Worm (Caenorhabditis elegans): ENCODE data around the gene F13H8.8.

F13H8.8 gene

DNA sequence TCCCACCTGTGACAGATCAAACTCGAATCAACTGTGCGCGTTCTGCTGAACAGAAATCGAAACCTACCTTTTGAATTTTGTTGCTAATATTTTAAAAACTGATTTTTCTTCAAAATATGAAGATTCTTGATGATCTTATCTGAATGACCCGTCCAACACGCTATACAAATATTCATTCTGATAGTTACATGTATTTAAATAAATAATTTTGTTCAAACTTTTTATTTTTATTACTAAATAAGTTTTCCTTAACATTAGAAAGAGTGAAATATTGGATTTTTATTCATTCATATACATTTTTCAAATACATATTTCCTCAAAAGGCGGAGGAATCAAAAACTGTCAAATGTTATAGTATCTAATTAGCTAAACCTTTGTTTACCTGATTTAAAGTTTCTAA is at the start of gene F13H8.8:
Gene F13H8.8 (minus strand): TSS at position 101 of the 400 bp plus-strand sequence.
- TF ChIP-seq cog-1 (tag; optimal IDR thresholded peaks at IDR 0.05) = no peak
- TF ChIP-seq flt-1 (GFP tag; IDR thresholded peaks at IDR 0.05) = no peak
- TF ChIP-seq med-1 (GFP tag; optimal IDR thresholded peaks at IDR 0.05; ENCODE audit: insufficient read depth) = no peak
- no peak for TF ChIP-seq T22C8.4 (GFP tag; IDR thresholded peaks at IDR 0.05)
- no peak for TF ChIP-seq ztf-29 (GFP tag; IDR thresholded peaks at IDR 0.05)
- no peak for TF ChIP-seq ref-1 (GFP tag; conservative IDR thresholded peaks at IDR 0.05)
- TF ChIP-seq tab-1 (GFP tag; IDR thresholded peaks at IDR 0.05) = no peak
- no peak for TF ChIP-seq ztf-23 (GFP tag; IDR thresholded peaks at IDR 0.05)
- TF ChIP-seq klf-2 (GFP tag; conservative IDR thresholded peaks at IDR 0.05) = no peak

DNA sequence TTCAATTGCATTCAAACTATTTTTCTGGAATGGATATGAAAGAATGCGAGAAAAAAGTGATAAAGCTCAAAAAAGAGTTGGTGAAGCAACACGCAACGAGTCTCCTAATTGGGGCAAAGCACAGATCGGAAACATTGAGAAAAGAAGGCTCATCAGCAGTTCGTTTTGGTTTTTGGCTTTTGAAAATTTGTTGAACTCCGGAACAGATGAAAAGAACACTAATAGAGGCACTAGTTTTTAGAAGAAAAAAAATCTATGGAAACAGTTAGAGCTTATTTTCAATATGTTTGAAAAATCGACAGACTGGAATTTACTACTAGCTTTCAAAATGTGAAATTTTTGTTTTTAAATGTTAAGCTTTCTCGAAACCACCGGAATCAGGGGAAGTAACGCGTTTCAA is 44.0 kb upstream of the F13H8.8 start:
- TF ChIP-seq cog-1 (tag; optimal IDR thresholded peaks at IDR 0.05) = no peak
- TF ChIP-seq ref-1 (GFP tag; conservative IDR thresholded peaks at IDR 0.05) = no peak
- TF ChIP-seq tab-1 (GFP tag; IDR thresholded peaks at IDR 0.05) = no peak
- no peak for TF ChIP-seq ztf-23 (GFP tag; IDR thresholded peaks at IDR 0.05)

DNA sequence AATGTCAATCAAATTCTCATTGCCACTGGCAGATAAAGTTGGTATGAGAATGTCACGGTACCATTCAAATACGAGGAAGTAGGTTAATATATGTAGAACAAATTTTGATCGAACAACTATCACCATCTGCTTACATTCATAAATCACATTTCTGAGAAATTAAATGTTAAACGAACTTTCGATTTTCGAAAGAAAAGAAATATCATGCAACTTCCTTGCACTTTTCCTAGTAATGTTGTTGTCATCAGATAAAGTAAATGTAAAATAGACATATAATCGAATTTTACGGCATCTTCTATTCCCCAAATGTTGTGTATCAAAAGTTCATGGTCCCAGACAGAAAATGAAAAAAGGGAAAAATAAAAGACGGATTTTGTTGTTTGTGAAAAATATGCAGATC is 43.6 kb upstream of the F13H8.8 start:
- TF ChIP-seq cog-1 (tag; optimal IDR thresholded peaks at IDR 0.05) (no peak), tab-1 (GFP tag; IDR thresholded peaks at IDR 0.05) (no peak), flt-1 (GFP tag; IDR thresholded peaks at IDR 0.05) (no peak), ref-1 (GFP tag; conservative IDR thresholded peaks at IDR 0.05) (no peak), klf-2 (GFP tag; conservative IDR thresholded peaks at IDR 0.05) (no peak), ztf-29 (GFP tag; IDR thresholded peaks at IDR 0.05) (no peak), ztf-23 (GFP tag; IDR thresholded peaks at IDR 0.05) (no peak), med-1 (GFP tag; optimal IDR thresholded peaks at IDR 0.05; ENCODE audit: insufficient read depth) (no peak), T22C8.4 (GFP tag; IDR thresholded peaks at IDR 0.05) (no peak)

DNA sequence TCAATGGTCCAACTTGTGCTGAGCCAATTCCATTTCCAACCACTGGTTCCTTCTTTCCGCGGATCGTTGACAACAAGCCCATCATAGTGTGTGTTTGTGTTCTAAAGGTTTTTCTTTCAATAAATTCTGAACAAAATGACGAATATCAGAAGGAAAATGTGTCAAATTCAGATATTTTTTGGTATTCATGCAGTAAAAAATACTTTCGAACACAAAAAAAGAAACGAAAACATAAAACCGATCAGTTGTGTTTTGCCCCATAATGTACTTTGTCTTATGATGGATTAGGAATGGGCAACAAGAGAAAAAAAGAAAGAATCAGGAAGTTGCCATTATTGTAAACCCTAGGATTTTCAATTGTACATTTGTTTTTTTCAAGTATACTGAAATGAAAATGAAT is 41.3 kb upstream of the F13H8.8 start, which contains the start of gene glb-10:
Gene glb-10 (minus strand): TSS at position 101 of the 400 bp plus-strand sequence.
- no peak for TF ChIP-seq tab-1 (GFP tag; IDR thresholded peaks at IDR 0.05)

DNA sequence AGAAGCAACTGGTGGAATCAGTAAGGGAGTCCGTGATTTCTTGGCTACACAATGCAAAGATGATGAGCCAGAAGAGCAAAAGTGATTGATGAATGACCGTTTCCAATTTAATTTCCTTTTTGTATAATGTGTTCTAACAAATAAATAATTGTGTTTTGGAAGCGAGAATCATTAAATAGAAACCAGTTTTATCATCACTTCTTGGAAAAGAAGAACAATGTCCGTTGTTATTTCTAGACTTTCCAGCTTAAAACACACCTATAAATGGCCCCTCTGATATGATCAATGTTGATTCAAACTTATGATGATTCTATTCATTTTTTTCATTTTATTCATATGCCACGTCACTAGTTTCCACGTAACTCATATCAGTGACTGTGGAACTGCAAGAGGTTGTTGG is 38.2 kb upstream of the F13H8.8 start, which contains the start of gene C29F5.8:
Gene C29F5.8 (plus strand): TSS at position 301 of the 400 bp plus-strand sequence.
- TF ChIP-seq cog-1 (tag; optimal IDR thresholded peaks at IDR 0.05) (no peak), flt-1 (GFP tag; IDR thresholded peaks at IDR 0.05) (no peak), klf-2 (GFP tag; conservative IDR thresholded peaks at IDR 0.05) (no peak), ref-1 (GFP tag; conservative IDR thresholded peaks at IDR 0.05) (no peak), tab-1 (GFP tag; IDR thresholded peaks at IDR 0.05) (no peak), T22C8.4 (GFP tag; IDR thresholded peaks at IDR 0.05) (no peak), ztf-23 (GFP tag; IDR thresholded peaks at IDR 0.05) (no peak), ztf-29 (GFP tag; IDR thresholded peaks at IDR 0.05) (no peak)

ce11 chrII:6303209-6303740 is 35.4 kb upstream of the F13H8.8 start, which contains the start of gene C29F5.1:
Gene C29F5.1, plus strand, starts transcription at chrII:6303525.
- TF ChIP-seq klf-2 (GFP tag; conservative IDR thresholded peaks at IDR 0.05) (no peak), tab-1 (GFP tag; IDR thresholded peaks at IDR 0.05) (no peak), med-1 (GFP tag; optimal IDR thresholded peaks at IDR 0.05; ENCODE audit: insufficient read depth) (no peak), cog-1 (tag; optimal IDR thresholded peaks at IDR 0.05) (no peak), flt-1 (GFP tag; IDR thresholded peaks at IDR 0.05) (no peak), ztf-29 (GFP tag; IDR thresholded peaks at IDR 0.05) (no peak), ref-1 (GFP tag; conservative IDR thresholded peaks at IDR 0.05) (no peak), T22C8.4 (GFP tag; IDR thresholded peaks at IDR 0.05) (no peak), ztf-23 (GFP tag; IDR thresholded peaks at IDR 0.05) (no peak)

DNA sequence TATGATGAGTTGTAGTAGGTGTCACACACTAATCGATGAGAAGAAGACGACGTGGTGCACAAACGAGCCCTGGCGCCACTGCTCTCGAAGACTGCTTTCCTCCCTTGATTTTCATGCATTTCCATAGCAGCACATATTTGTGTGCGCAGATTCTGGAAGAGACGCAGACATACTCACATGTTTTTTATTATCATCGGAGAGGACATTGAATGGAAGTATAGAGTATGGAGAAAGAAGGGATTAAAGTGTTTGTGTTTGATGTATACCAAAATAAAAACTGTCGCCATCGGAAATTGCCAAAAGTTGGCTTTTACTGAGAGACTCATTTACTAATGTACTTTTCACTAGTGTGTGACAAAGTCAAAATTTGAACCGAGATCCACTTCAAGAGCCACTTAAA is 26.4 kb upstream of the F13H8.8 start, which contains the start of gene mps-1:
Gene mps-1 (minus strand): TSS at position 101 of the 400 bp plus-strand sequence.
- TF ChIP-seq ztf-23 (GFP tag; IDR thresholded peaks at IDR 0.05) = no peak
- no peak for TF ChIP-seq med-1 (GFP tag; optimal IDR thresholded peaks at IDR 0.05; ENCODE audit: insufficient read depth)
- no peak for TF ChIP-seq flt-1 (GFP tag; IDR thresholded peaks at IDR 0.05)
- no peak for TF ChIP-seq klf-2 (GFP tag; conservative IDR thresholded peaks at IDR 0.05)
- TF ChIP-seq tab-1 (GFP tag; IDR thresholded peaks at IDR 0.05) = no peak
- TF ChIP-seq ref-1 (GFP tag; conservative IDR thresholded peaks at IDR 0.05) = no peak
- no peak for TF ChIP-seq T22C8.4 (GFP tag; IDR thresholded peaks at IDR 0.05)
- no peak for TF ChIP-seq cog-1 (tag; optimal IDR thresholded peaks at IDR 0.05)
- TF ChIP-seq ztf-29 (GFP tag; IDR thresholded peaks at IDR 0.05) = no peak

- TF ChIP-seq flt-1 (GFP tag; IDR thresholded peaks at IDR 0.05) = no peak
These were observed 24.6 kb upstream of the F13H8.8 start, which contains the start of gene nyn-3 for ce11 chrII:6292527-6292926. Gene nyn-3, minus strand, starts transcription at chrII:6292627.

- no peak for TF ChIP-seq tab-1 (GFP tag; IDR thresholded peaks at IDR 0.05)
- TF ChIP-seq ztf-29 (GFP tag; IDR thresholded peaks at IDR 0.05) = no peak
- TF ChIP-seq klf-2 (GFP tag; conservative IDR thresholded peaks at IDR 0.05) = no peak
- no peak for TF ChIP-seq med-1 (GFP tag; optimal IDR thresholded peaks at IDR 0.05; ENCODE audit: insufficient read depth)
- no peak for TF ChIP-seq cog-1 (tag; optimal IDR thresholded peaks at IDR 0.05)
- TF ChIP-seq ztf-23 (GFP tag; IDR thresholded peaks at IDR 0.05) = no peak
- TF ChIP-seq T22C8.4 (GFP tag; IDR thresholded peaks at IDR 0.05) = no peak
- no peak for TF ChIP-seq ref-1 (GFP tag; conservative IDR thresholded peaks at IDR 0.05)
- no peak for TF ChIP-seq flt-1 (GFP tag; IDR thresholded peaks at IDR 0.05)
These were observed 22.2 kb upstream of the F13H8.8 start, which contains the start of gene upb-1 for ce11 chrII:6290047-6290582. Gene upb-1, minus strand, starts transcription at chrII:6290097.

ce11 chrII:6288104-6288503 is 20.2 kb upstream of the F13H8.8 start:
- TF ChIP-seq cog-1 (tag; optimal IDR thresholded peaks at IDR 0.05) (no peak), klf-2 (GFP tag; conservative IDR thresholded peaks at IDR 0.05) (no peak), med-1 (GFP tag; optimal IDR thresholded peaks at IDR 0.05; ENCODE audit: insufficient read depth) (no peak), T22C8.4 (GFP tag; IDR thresholded peaks at IDR 0.05) (no peak), ztf-23 (GFP tag; IDR thresholded peaks at IDR 0.05) (no peak), tab-1 (GFP tag; IDR thresholded peaks at IDR 0.05) (no peak), ztf-29 (GFP tag; IDR thresholded peaks at IDR 0.05) (no peak)
